Worm (Caenorhabditis elegans) whole organism, L1 larva: ENCODE measurements around the gene tebp-1.

ENCODE experiments used
- C34B4.2 ChIP-seq: sonication (generic microtip); optimal IDR thresholded peaks from 2 replicates; lab custom pipeline; 2017; ENCODE audit warnings: mild to moderate bottlenecking, missing genetic modification characterization, missing compliant biosample characterization
- ceh-63 ChIP-seq: fragments of 200-800 bp; sonication (Bioruptor generic); optimal IDR thresholded peaks from 2 replicates; lab custom pipeline; 2018; ENCODE audit warnings: mild to moderate bottlenecking, missing genetic modification characterization, missing compliant biosample characterization
- ceh-90 ChIP-seq: sonication (generic microtip); optimal IDR thresholded peaks from 2 replicates; lab custom pipeline; 2016; ENCODE audit warnings: missing genetic modification characterization, missing compliant biosample characterization
- dpl-1 ChIP-seq, 3 experiments: fragments of 150-350 bp in 2 of 3; sonication (generic microtip) in 1 of 3; optimal IDR thresholded peaks; 2 replicates each; lab custom pipeline; 2014 to 2017; ENCODE audit warnings: missing biosample characterization in 3 of 3, missing genetic modification characterization in 3 of 3, missing genetic modification reagents in 3 of 3
- efl-1 ChIP-seq, 4 experiments: fragments of 150-350 bp; optimal IDR thresholded peaks in 3 of 4; peaks in 1 of 4; 1 replicate in 1 of 4; 2 replicates in 3 of 4; lab custom pipeline; 2014; ENCODE audit warnings: missing biosample characterization in 2 of 4, missing genetic modification characterization in 2 of 4, missing genetic modification reagents in 2 of 4
- egl-13 ChIP-seq: sonication (generic microtip); optimal IDR thresholded peaks from 2 replicates; lab custom pipeline; 2016; ENCODE audit warnings: missing genotype, missing genetic modification reagents, missing genetic modification characterization, missing compliant biosample characterization
- elt-3 ChIP-seq, 6 experiments: fragments of 150-350 bp in 1 of 6; sonication (generic microtip); optimal IDR thresholded peaks; 2 replicates each; lab custom pipeline; 2017 to 2018; ENCODE audit warnings: missing biosample characterization in 6 of 6, missing genetic modification characterization in 6 of 6, inconsistent platforms in 1 of 6
- grh-1 ChIP-seq: fragments of 200-800 bp; sonication (Bioruptor generic); IDR thresholded peaks from 2 replicates; pipeline ENCODE4 v1.3.6; 2022; ENCODE audit warnings: missing genetic modification reagents, missing genetic modification characterization, missing compliant biosample characterization
- lin-35 ChIP-seq, 2 experiments: fragments of 150-350 bp; optimal IDR thresholded peaks; 2 replicates each; lab custom pipeline; 2014; ENCODE audit warnings: missing biosample characterization in 2 of 2, missing genetic modification characterization in 2 of 2, missing genetic modification reagents in 2 of 2
- lsy-2 ChIP-seq, 2 experiments: fragments of 150-350 bp; optimal IDR thresholded peaks; 2 replicates each; lab custom pipeline; 2014; ENCODE audit warnings: missing biosample characterization in 2 of 2, missing genetic modification characterization in 2 of 2
- mab-9 ChIP-seq: fragments of 200-800 bp; sonication (Bioruptor generic); IDR thresholded peaks from 2 replicates; pipeline ENCODE4 v1.3.6; 2022; ENCODE audit warnings: missing genetic modification reagents, missing genetic modification characterization, missing compliant biosample characterization
- mdl-1 ChIP-seq, 2 experiments: fragments of 150-350 bp; optimal IDR thresholded peaks; 2 replicates each; lab custom pipeline; 2014 to 2017; ENCODE audit warnings: missing biosample characterization in 2 of 2, missing genetic modification characterization in 2 of 2, inconsistent platforms in 1 of 2
- mef-2 ChIP-seq: fragments of 150-350 bp; optimal IDR thresholded peaks from 2 replicates; lab custom pipeline; 2014; ENCODE audit warnings: missing biosample characterization, missing genetic modification characterization
- mep-1 ChIP-seq: fragments of 150-350 bp; optimal IDR thresholded peaks from 2 replicates; lab custom pipeline; 2014; ENCODE audit warnings: missing biosample characterization, missing genetic modification characterization
- nhr-11 ChIP-seq: fragments of 150-350 bp; optimal IDR thresholded peaks from 2 replicates; lab custom pipeline; 2014; ENCODE audit warnings: missing biosample characterization, missing genetic modification characterization
- nhr-12 ChIP-seq: sonication (generic microtip); optimal IDR thresholded peaks from 2 replicates; lab custom pipeline; 2017; ENCODE audit warnings: missing biosample characterization, missing genetic modification characterization
- nhr-71 ChIP-seq: sonication (generic microtip); optimal IDR thresholded peaks from 2 replicates; lab custom pipeline; 2016; ENCODE audit warnings: mild to moderate bottlenecking, missing genetic modification characterization, moderate library complexity, missing compliant biosample characterization
- nhr-84 ChIP-seq: sonication (generic microtip); optimal IDR thresholded peaks from 2 replicates; lab custom pipeline; 2017; ENCODE audit warnings: missing biosample characterization, missing genetic modification characterization
- nhr-85 ChIP-seq: sonication (generic microtip); peaks from one replicate; lab custom pipeline; 2016; ENCODE audit warnings: missing genetic modification characterization, inconsistent platforms, missing compliant biosample characterization
- pax-3 ChIP-seq: fragments of 200-800 bp; sonication (Bioruptor generic); optimal IDR thresholded peaks from 2 replicates; lab custom pipeline; 2018; ENCODE audit warnings: mild to moderate bottlenecking, missing genetic modification characterization, moderate library complexity, missing compliant biosample characterization
- snu-23 ChIP-seq: sonication (generic microtip); optimal IDR thresholded peaks from 2 replicates; lab custom pipeline; 2016; ENCODE audit warnings: missing genetic modification characterization, missing compliant biosample characterization
- swsn-7 ChIP-seq: sonication (generic microtip); optimal IDR thresholded peaks from 2 replicates; lab custom pipeline; 2016; ENCODE audit warnings: missing genetic modification characterization, missing compliant biosample characterization
- unc-130 ChIP-seq: fragments of 150-350 bp; optimal IDR thresholded peaks from 2 replicates; lab custom pipeline; 2017; ENCODE audit warnings: missing biosample characterization, missing genetic modification characterization, inconsistent platforms
- unc-86 ChIP-seq: sonication (generic microtip); optimal IDR thresholded peaks from 2 replicates; lab custom pipeline; 2016; ENCODE audit warnings: missing genetic modification characterization, missing compliant biosample characterization
- unc-98 ChIP-seq: fragments of 200-800 bp; sonication (Bioruptor generic); IDR thresholded peaks from 2 replicates; pipeline ENCODE4 v1.3.6; 2022; ENCODE audit warnings: missing genetic modification characterization, missing compliant biosample characterization
- vab-15 ChIP-seq: sonication (generic microtip); optimal IDR thresholded peaks from 2 replicates; lab custom pipeline; 2017; ENCODE audit warnings: missing genotype, mild to moderate bottlenecking, missing genetic modification characterization, missing compliant biosample characterization

Gene tebp-1

DNA sequence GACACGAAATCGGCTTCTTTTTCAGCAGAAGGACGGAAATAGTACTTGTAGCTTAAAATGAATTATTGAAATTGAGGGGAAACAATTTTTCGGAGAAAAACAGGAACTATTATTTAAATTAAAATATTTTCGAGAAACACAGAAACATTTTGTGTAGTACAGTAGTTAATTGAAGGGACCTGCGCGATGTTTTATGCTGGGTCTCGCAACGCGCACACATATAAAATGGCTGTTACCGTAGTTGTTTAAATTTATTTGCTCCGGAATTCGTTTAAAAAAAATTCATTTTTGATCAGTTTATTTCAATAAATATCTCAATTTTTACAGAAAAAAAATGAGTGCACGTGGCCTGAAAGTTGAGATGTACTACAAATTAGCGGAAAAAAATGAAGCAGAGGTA is 48.9 kb downstream of the tebp-1 start, which contains the start of gene dsb-2:
Gene dsb-2 (plus strand): TSS at position 328 of the 400 bp plus-strand sequence.
- TF ChIP-seq elt-3 (tag; optimal IDR thresholded peaks at IDR 0.05; lab: Kevin White, UChicago) (no peak), nhr-85 (tag; lab: Kevin White, UChicago) (peak; percentile 20)

DNA sequence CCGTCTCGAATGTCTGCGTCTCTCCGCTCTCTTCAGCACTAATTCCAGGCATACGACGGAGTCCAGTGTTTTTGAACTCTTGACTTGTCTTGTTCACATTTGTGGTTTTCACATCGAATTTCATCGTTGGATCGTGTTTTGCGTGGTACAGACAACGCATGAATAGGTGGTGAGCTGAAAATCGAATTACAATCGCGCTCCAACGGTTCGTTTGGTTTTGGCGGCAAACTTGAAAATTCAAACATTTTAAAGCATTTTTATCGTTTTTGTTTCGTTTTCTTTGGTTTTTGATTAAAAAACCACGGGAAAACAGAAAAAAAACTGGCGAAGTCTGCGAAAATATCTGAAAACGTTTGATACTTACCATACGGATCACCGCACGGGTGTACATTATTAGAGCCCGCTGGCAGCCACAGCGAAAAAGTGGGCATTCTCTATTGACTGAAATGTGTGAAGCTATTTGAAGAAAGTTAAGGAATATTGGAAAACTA is 51.3 kb downstream of the tebp-1 start, which contains the start of gene exl-1:
Gene exl-1 (minus strand): TSS at position 441 of the 491 bp plus-strand sequence.
- no peak for TF ChIP-seq egl-13 (tag; lab: Kevin White, UChicago)
- no peak for TF ChIP-seq grh-1 (GFP tag; lab: Robert Waterston, UW)
- peak in 1 of 2 experiments; percentile 29 for TF ChIP-seq lsy-2 (tag; optimal IDR thresholded peaks at IDR 0.05; lab: Kevin White, UChicago)
- no peak for TF ChIP-seq C34B4.2 (tag; lab: Kevin White, UChicago)
- no peak for TF ChIP-seq swsn-7
- TF ChIP-seq mef-2 (tag; lab: Kevin White, UChicago) = no peak
- no peak for TF ChIP-seq mep-1 (tag; lab: Kevin White, UChicago)
- no peak for TF ChIP-seq unc-98 (GFP tag; lab: Robert Waterston, UW)
- peak; percentile 22 to 67 (median 58) for TF ChIP-seq dpl-1 (GFP tag; optimal IDR thresholded peaks at IDR 0.05; lab: Kevin White, UChicago)
- peak; percentile 48 to 89 for TF ChIP-seq lin-35 (GFP tag; optimal IDR thresholded peaks at IDR 0.05; lab: Kevin White, UChicago)
- TF ChIP-seq efl-1 (optimal IDR thresholded peaks at IDR 0.05; lab: Kevin White, UChicago) = peak; percentile 69 to 82
- TF ChIP-seq efl-1 (GFP tag; optimal IDR thresholded peaks at IDR 0.05 in 1 of 2; lab: Kevin White, UChicago) = peak; percentile 71 to 96

DNA sequence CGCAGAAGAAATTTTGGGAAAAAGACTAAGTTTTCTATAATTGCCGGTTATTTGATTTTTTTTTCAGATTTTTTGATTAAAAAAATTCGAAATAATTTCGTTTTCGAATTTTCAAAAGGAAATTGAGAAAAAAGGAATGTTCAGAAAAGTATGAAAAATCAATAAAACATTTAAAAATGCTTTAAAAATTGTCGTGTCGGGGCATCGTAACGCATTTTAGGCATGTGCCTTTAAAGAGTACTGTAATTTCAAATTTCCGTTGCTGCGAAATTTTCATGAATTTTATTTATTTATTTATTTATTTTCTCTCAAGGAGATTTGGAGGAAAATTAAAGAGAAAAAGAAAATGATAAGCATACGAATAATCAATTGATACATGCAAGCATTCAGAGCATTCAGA is 51.9 kb downstream of the tebp-1 start:
- TF ChIP-seq unc-130 (tag; lab: Kevin White, UChicago) (no peak), nhr-84 (tag; lab: Kevin White, UChicago) (no peak), unc-98 (GFP tag; lab: Robert Waterston, UW) (no peak), vab-15 (no peak), ceh-90 (no peak), unc-86 (no peak), pax-3 (tag; lab: Kevin White, UChicago) (no peak), nhr-71 (no peak), mdl-1 (tag; optimal IDR thresholded peaks at IDR 0.05; lab: Kevin White, UChicago) (no peak), ceh-63 (GFP tag; lab: Kevin White, UChicago) (no peak), snu-23 (GFP tag; lab: Kevin White, UChicago) (no peak), nhr-11 (tag; lab: Kevin White, UChicago) (no peak), nhr-12 (tag; lab: Kevin White, UChicago) (no peak), swsn-7 (no peak), mab-9 (GFP tag; lab: Robert Waterston, UW) (no peak)
